Worm (Caenorhabditis elegans): ENCODE results near the gene F41E7.7.

F41E7.7 gene

ce11 chrX:10310366-10310765, 2.8 kb downstream of the F41E7.7 start, which contains the start of gene F41E7.6:
TSS of gene F41E7.6 (minus strand) at chrX:10310466.
- TF ChIP-seq tbx-11 (GFP tag; IDR thresholded peaks at IDR 0.05) (no peak), hmbx-1 (tag; optimal IDR thresholded peaks at IDR 0.05) (no peak), pes-1 (GFP tag; IDR thresholded peaks at IDR 0.05) (no peak), tbx-37 (GFP tag; conservative IDR thresholded peaks at IDR 0.05) (no peak), hnd-1 (tag; optimal IDR thresholded peaks at IDR 0.05) (no peak), flt-1 (GFP tag; IDR thresholded peaks at IDR 0.05) (no peak), scrt-1 (GFP tag; IDR thresholded peaks at IDR 0.05) (no peak), B0310.2 (tag; optimal IDR thresholded peaks at IDR 0.05) (no peak), ets-7 (tag; optimal IDR thresholded peaks at IDR 0.05) (no peak), aly-1 (tag; optimal IDR thresholded peaks at IDR 0.05) (no peak), sea-1 (GFP tag; conservative IDR thresholded peaks at IDR 0.05) (no peak), ceh-36 (tag; optimal IDR thresholded peaks at IDR 0.05) (no peak), F13C5.2 (tag; optimal IDR thresholded peaks at IDR 0.05) (no peak), hmg-4 (GFP tag; optimal IDR thresholded peaks at IDR 0.05) (no peak), ceh-13 (GFP tag; optimal IDR thresholded peaks at IDR 0.05) (no peak), tra-4 (tag; optimal IDR thresholded peaks at IDR 0.05) (no peak), ama-1 (optimal IDR thresholded peaks at IDR 0.05) (no peak)

ce11 chrX:10315905-10316304, 8.3 kb downstream of the F41E7.7 start, which contains the start of gene F41E7.9:
TSS of gene F41E7.9 (minus strand) at chrX:10316005.
- TF ChIP-seq tbx-11 (GFP tag; IDR thresholded peaks at IDR 0.05) (no peak), ets-7 (tag; optimal IDR thresholded peaks at IDR 0.05) (no peak), ceh-36 (tag; optimal IDR thresholded peaks at IDR 0.05) (no peak), hmg-4 (GFP tag; optimal IDR thresholded peaks at IDR 0.05) (no peak), pes-1 (GFP tag; IDR thresholded peaks at IDR 0.05) (no peak)

- TF ChIP-seq hmg-4 (GFP tag; optimal IDR thresholded peaks at IDR 0.05) (no peak), tbx-11 (GFP tag; IDR thresholded peaks at IDR 0.05) (no peak), hmbx-1 (tag; optimal IDR thresholded peaks at IDR 0.05) (no peak), ets-7 (tag; optimal IDR thresholded peaks at IDR 0.05) (no peak), pes-1 (GFP tag; IDR thresholded peaks at IDR 0.05) (no peak), tbx-37 (GFP tag; conservative IDR thresholded peaks at IDR 0.05) (no peak), ceh-13 (GFP tag; optimal IDR thresholded peaks at IDR 0.05) (no peak), flt-1 (GFP tag; IDR thresholded peaks at IDR 0.05) (no peak)
Observed at ce11 chrX:10317565-10317964, 10.0 kb downstream of the F41E7.7 start, which contains the start of gene R07E3.6. TSS of gene R07E3.6 (plus strand) at chrX:10317722.

- TF ChIP-seq flt-1 (GFP tag; IDR thresholded peaks at IDR 0.05) (no peak), B0310.2 (tag; optimal IDR thresholded peaks at IDR 0.05) (no peak), hmbx-1 (tag; optimal IDR thresholded peaks at IDR 0.05) (no peak), tbx-11 (GFP tag; IDR thresholded peaks at IDR 0.05) (no peak), tra-4 (tag; optimal IDR thresholded peaks at IDR 0.05) (no peak), ama-1 (optimal IDR thresholded peaks at IDR 0.05) (no peak), ets-7 (tag; optimal IDR thresholded peaks at IDR 0.05) (no peak), ceh-13 (GFP tag; optimal IDR thresholded peaks at IDR 0.05) (no peak), scrt-1 (GFP tag; IDR thresholded peaks at IDR 0.05) (no peak)
Observed at ce11 chrX:10318437-10318836, 10.8 kb downstream of the F41E7.7 start.

- no peak for TF ChIP-seq pes-1 (GFP tag; IDR thresholded peaks at IDR 0.05)
- no peak for TF ChIP-seq aly-1 (tag; optimal IDR thresholded peaks at IDR 0.05)
- no peak for TF ChIP-seq flt-1 (GFP tag; IDR thresholded peaks at IDR 0.05)
- no peak for TF ChIP-seq hnd-1 (tag; optimal IDR thresholded peaks at IDR 0.05)
- TF ChIP-seq F13C5.2 (tag; optimal IDR thresholded peaks at IDR 0.05): no peak
- no peak for TF ChIP-seq hmbx-1 (tag; optimal IDR thresholded peaks at IDR 0.05)
- TF ChIP-seq ets-7 (tag; optimal IDR thresholded peaks at IDR 0.05): no peak
- TF ChIP-seq ama-1 (optimal IDR thresholded peaks at IDR 0.05): no peak
- TF ChIP-seq tbx-37 (GFP tag; conservative IDR thresholded peaks at IDR 0.05): no peak
- TF ChIP-seq B0310.2 (tag; optimal IDR thresholded peaks at IDR 0.05): no peak
- no peak for TF ChIP-seq ceh-13 (GFP tag; optimal IDR thresholded peaks at IDR 0.05)
- no peak for TF ChIP-seq sea-1 (GFP tag; conservative IDR thresholded peaks at IDR 0.05)
- no peak for TF ChIP-seq hmg-4 (GFP tag; optimal IDR thresholded peaks at IDR 0.05)
- TF ChIP-seq scrt-1 (GFP tag; IDR thresholded peaks at IDR 0.05): no peak
- TF ChIP-seq tra-4 (tag; optimal IDR thresholded peaks at IDR 0.05): no peak
- TF ChIP-seq tbx-11 (GFP tag; IDR thresholded peaks at IDR 0.05): no peak
- TF ChIP-seq ceh-36 (tag; optimal IDR thresholded peaks at IDR 0.05): no peak
Observed at ce11 chrX:10319653-10320052, 12.1 kb downstream of the F41E7.7 start.

ce11 chrX:10321401-10321800, 13.8 kb downstream of the F41E7.7 start:
- TF ChIP-seq hnd-1 (tag; optimal IDR thresholded peaks at IDR 0.05) (no peak), tbx-11 (GFP tag; IDR thresholded peaks at IDR 0.05) (no peak), ama-1 (optimal IDR thresholded peaks at IDR 0.05) (no peak), tbx-37 (GFP tag; conservative IDR thresholded peaks at IDR 0.05) (no peak), pes-1 (GFP tag; IDR thresholded peaks at IDR 0.05) (no peak), ets-7 (tag; optimal IDR thresholded peaks at IDR 0.05) (no peak), tra-4 (tag; optimal IDR thresholded peaks at IDR 0.05) (no peak), hmbx-1 (tag; optimal IDR thresholded peaks at IDR 0.05) (no peak), ceh-13 (GFP tag; optimal IDR thresholded peaks at IDR 0.05) (no peak), flt-1 (GFP tag; IDR thresholded peaks at IDR 0.05) (no peak)

- TF ChIP-seq hnd-1 (tag; optimal IDR thresholded peaks at IDR 0.05) (no peak), hmbx-1 (tag; optimal IDR thresholded peaks at IDR 0.05) (no peak), hmg-4 (GFP tag; optimal IDR thresholded peaks at IDR 0.05) (no peak), ama-1 (optimal IDR thresholded peaks at IDR 0.05) (no peak), tbx-37 (GFP tag; conservative IDR thresholded peaks at IDR 0.05) (no peak), ceh-36 (tag; optimal IDR thresholded peaks at IDR 0.05) (no peak), ets-7 (tag; optimal IDR thresholded peaks at IDR 0.05) (no peak), F13C5.2 (tag; optimal IDR thresholded peaks at IDR 0.05) (no peak), tra-4 (tag; optimal IDR thresholded peaks at IDR 0.05) (no peak), B0310.2 (tag; optimal IDR thresholded peaks at IDR 0.05) (no peak), pes-1 (GFP tag; IDR thresholded peaks at IDR 0.05) (no peak), ceh-13 (GFP tag; optimal IDR thresholded peaks at IDR 0.05) (no peak), scrt-1 (GFP tag; IDR thresholded peaks at IDR 0.05) (no peak), aly-1 (tag; optimal IDR thresholded peaks at IDR 0.05) (no peak), tbx-11 (GFP tag; IDR thresholded peaks at IDR 0.05) (no peak), flt-1 (GFP tag; IDR thresholded peaks at IDR 0.05) (no peak), sea-1 (GFP tag; conservative IDR thresholded peaks at IDR 0.05) (no peak)
Observed at ce11 chrX:10327323-10328022, 19.9 kb downstream of the F41E7.7 start, which contains the start of gene acl-5. TSS of gene acl-5 (minus strand) at chrX:10327456.
